Worm (Caenorhabditis elegans): ENCODE measurements around the gene Y57E12AL.1.
"Not testable (repeated sequence)": the region's sequence is repeated elsewhere in the genome, so short reads cannot be mapped to it uniquely, and the experiment has no call there.

ce11 chrV:7062790-7063189 lies 2.5 kb downstream of the Y57E12AL.1 start, which contains the start of gene tmem-258:
- TF ChIP-seq C34B4.2 (tag; optimal IDR thresholded peaks at IDR 0.05); mdl-1 (tag; optimal IDR thresholded peaks at IDR 0.05); nhr-19 (GFP tag; conservative IDR thresholded peaks at IDR 0.05); nhr-11 (tag; optimal IDR thresholded peaks at IDR 0.05); unc-62 (GFP tag; optimal IDR thresholded peaks at IDR 0.05); nhr-76 (tag; optimal IDR thresholded peaks at IDR 0.05); lsy-2 (tag; optimal IDR thresholded peaks at IDR 0.05): not testable (repeated sequence)
- TF ChIP-seq snpc-4 (tag; optimal IDR thresholded peaks at IDR 0.05), result peak; percentile 42
